Fruit fly (Drosophila melanogaster): ENCODE measurements around the gene CG33298.

dm6 chr2L:9457456-9457855, 37.8 kb upstream of the CG33298 start:
- TF ChIP-seq CG9705 (GFP tag; optimal IDR thresholded peaks at IDR 0.05): no peak
- no peak for TF ChIP-seq Hr78 (GFP tag; optimal IDR thresholded peaks at IDR 0.05)
- TF ChIP-seq N (GFP tag; optimal IDR thresholded peaks at IDR 0.05): no peak
- no peak for TF ChIP-seq brk (GFP tag; optimal IDR thresholded peaks at IDR 0.05)
- no peak for TF ChIP-seq ey (GFP tag; optimal IDR thresholded peaks at IDR 0.05)
